Worm (Caenorhabditis elegans): ENCODE data around the gene ttr-16.

Gene ttr-16

ce11 chrIV:11032288-11032687, 31.6 kb downstream of the ttr-16 start, which contains the start of gene hrg-6:
hrg-6 (plus strand) TSS chrIV:11032588.
- no peak for TF ChIP-seq unc-62 (GFP tag; optimal IDR thresholded peaks at IDR 0.05)

DNA sequence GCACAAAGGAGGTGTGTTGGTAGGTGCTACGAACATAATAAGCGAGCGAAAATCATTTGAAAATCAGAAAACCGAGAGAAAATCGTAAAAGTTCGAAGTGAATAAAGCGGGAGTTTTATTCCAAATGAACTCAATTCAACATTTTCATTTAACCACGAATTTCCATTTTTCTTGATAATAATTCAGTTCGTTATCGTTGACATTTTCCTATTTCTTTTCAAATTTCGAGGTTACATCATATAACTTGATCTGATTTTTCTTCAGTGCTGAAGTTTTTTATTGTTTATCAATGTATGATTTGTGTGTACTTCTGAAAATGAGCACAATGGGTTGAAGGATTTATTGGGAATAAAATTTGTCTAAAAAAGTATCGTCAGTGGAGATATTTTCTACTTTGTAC, 32.3 kb downstream of the ttr-16 start:
- no peak for TF ChIP-seq unc-62 (GFP tag; optimal IDR thresholded peaks at IDR 0.05)

- no peak for TF ChIP-seq unc-62 (GFP tag; optimal IDR thresholded peaks at IDR 0.05)
These were observed 33.0 kb downstream of the ttr-16 start, which contains the start of gene hrg-4 for ce11 chrIV:11030893-11031292. hrg-4 (minus strand) TSS chrIV:11030993.

DNA sequence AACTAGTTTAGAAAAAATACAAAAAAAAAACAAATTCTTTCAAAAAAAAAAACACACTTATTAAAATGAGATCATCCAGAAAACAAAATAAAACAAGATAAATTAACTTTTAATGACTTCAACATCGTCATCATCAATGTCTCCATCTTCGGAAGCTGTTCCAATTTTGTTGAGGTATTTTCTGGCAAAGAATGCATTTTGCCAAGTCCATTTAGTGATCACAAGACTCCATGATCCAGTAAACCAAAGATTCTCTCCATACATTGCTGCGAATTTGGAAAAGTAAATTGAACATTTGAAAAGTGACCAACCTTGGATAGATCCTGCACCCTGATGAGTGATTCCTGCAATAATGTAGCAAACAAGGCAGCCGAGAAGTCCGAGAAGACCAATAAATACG, 33.8 kb downstream of the ttr-16 start:
- no peak for TF ChIP-seq unc-62 (GFP tag; optimal IDR thresholded peaks at IDR 0.05)

ce11 chrIV:11029412-11029811, 34.5 kb downstream of the ttr-16 start, which contains the start of gene hrg-5:
hrg-5 (minus strand) TSS chrIV:11029428.
- TF ChIP-seq unc-62 (GFP tag; optimal IDR thresholded peaks at IDR 0.05), result no peak

DNA sequence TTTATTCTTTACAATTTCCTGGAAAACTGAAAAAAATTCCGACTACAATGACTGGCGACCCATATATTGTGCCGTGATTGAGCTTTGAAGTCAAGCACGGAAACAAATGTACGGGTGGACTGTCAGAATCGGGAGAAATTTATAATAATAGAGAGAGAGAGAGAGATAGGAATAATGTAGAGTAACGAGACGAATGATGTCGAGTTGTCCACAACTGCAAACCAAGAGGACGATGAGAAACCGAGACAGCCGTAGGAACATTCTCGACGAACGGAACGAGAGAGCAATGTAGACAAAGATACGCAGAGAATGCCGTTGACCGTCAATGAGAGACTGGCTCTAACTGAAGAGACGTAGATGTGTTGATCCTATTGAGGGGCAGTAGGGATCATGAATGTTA, 36.4 kb downstream of the ttr-16 start:
- TF ChIP-seq unc-62 (GFP tag; optimal IDR thresholded peaks at IDR 0.05), result no peak

ce11 chrIV:11026648-11027047, 37.3 kb downstream of the ttr-16 start:
- TF ChIP-seq unc-62 (GFP tag; optimal IDR thresholded peaks at IDR 0.05), result no peak

DNA sequence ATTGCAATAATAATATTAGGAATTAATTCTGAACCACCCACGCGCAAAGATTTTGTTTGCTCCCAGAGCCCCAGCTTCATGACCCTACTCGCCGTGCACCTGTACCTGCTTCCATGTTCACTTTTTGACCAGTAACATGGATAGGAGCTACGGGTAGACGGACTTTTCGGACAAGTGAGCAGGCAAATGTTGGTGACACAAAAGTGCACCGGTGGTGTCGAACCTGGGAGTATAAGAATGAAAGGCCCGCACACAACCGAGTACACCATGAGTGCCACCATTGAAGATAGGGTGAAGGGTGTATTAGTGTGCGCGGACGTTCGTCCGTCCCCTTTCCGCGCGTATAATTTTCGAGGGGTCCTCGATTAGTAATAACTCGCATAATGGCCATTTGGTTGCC, 38.0 kb downstream of the ttr-16 start:
- no peak for TF ChIP-seq unc-62 (GFP tag; optimal IDR thresholded peaks at IDR 0.05)

ce11 chrIV:11022303-11022702, 41.6 kb downstream of the ttr-16 start, which contains the start of gene alh-3:
alh-3 (plus strand) TSS chrIV:11022603.
- TF ChIP-seq unc-62 (GFP tag; optimal IDR thresholded peaks at IDR 0.05), result no peak

- TF ChIP-seq unc-62 (GFP tag; optimal IDR thresholded peaks at IDR 0.05), result no peak
These were observed 42.2 kb downstream of the ttr-16 start, which contains the start of gene mogs-1 for ce11 chrIV:11021512-11022268. mogs-1 (minus strand) TSS chrIV:11021928.

DNA sequence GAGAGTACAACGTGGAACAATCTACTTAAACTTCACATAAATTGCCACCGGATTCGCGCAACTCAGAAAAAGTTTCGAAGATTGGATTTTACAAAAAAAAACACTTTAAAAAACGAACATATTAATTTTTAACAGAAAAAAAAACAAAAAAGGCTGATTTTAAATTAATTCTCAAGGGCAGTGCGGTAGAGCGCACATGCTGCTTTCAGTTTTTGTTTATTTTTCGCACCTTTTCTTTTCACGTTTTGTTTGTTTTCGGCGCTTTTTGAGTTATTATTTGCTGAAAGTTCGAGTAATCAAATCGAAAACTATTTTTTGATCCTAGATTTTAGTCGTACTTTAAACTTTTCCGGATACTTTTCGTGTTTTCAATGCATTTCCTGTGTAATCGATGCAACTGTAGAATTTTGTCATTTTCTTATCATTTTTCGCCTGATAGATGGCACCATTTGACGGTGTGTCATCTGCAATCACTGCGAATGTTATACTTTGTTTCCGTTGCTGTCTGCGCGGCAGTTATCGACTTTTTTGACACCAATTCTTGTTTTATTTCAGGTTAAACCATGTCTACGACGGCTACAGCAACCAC, 43.9 kb downstream of the ttr-16 start, which contains the start of gene F13H10.8:
F13H10.8 (plus strand) TSS at position 556 of the 589 bp plus-strand sequence.
- TF ChIP-seq unc-62 (GFP tag; optimal IDR thresholded peaks at IDR 0.05), result no peak

ce11 chrIV:11015881-11016280, 48.1 kb downstream of the ttr-16 start, which contains the start of gene F13H10.3:
F13H10.3 (minus strand) TSS chrIV:11015953.
- TF ChIP-seq unc-62 (GFP tag; optimal IDR thresholded peaks at IDR 0.05), result no peak

All from whole organism, dauer.